Worm (Caenorhabditis elegans) whole organism, L4/young adult: ENCODE results near the gene unc-86.
A peak's percentile ranks its signal among the peaks of the same experiment; 100 is the strongest.

Experiments used
- W03F9.2 ChIP-seq: fragments of 150-350 bp; optimal IDR thresholded peaks from 2 replicates; lab custom pipeline; 2014; ENCODE audit warnings: missing biosample characterization, missing genetic modification characterization
- dao-5 ChIP-seq: sonication (generic microtip); optimal IDR thresholded peaks from 2 replicates; lab custom pipeline; 2016; ENCODE audit warnings: missing genotype, missing genetic modification characterization, moderate library complexity, missing compliant biosample characterization
- him-1 ChIP-seq: sonication (generic microtip); optimal IDR thresholded peaks from 2 replicates; lab custom pipeline; 2016; ENCODE audit warnings: missing genotype, missing genetic modification reagents, missing genetic modification characterization, missing compliant biosample characterization

The unc-86 gene

ce11 chrIII:8163788-8164423, 52.2 kb downstream of the unc-86 start, which contains the start of gene prp-8:
prp-8 (plus strand) TSS chrIII:8164373.
- TF ChIP-seq dao-5 (no peak), him-1 (tag; lab: Kevin White, UChicago) (peak; percentile 45), W03F9.2 (tag; lab: Kevin White, UChicago) (peak; percentile 92)

ce11 chrIII:8163283-8163682, 52.9 kb downstream of the unc-86 start, which contains the start of gene bath-42:
bath-42 (minus strand) TSS chrIII:8163383.
- no peak for TF ChIP-seq dao-5
- TF ChIP-seq W03F9.2 (tag; lab: Kevin White, UChicago), result no peak
- no peak for TF ChIP-seq him-1 (tag; lab: Kevin White, UChicago)
